Worm (Caenorhabditis elegans): ENCODE data around the gene K04A8.20.

- no peak for TF ChIP-seq ama-1 (optimal IDR thresholded peaks at IDR 0.05)
- TF ChIP-seq pes-1 (GFP tag; IDR thresholded peaks at IDR 0.05) = no peak
- no peak for TF ChIP-seq ets-7 (tag; optimal IDR thresholded peaks at IDR 0.05)
- TF ChIP-seq tra-4 (tag; optimal IDR thresholded peaks at IDR 0.05) = no peak
- no peak for TF ChIP-seq aly-1 (tag; optimal IDR thresholded peaks at IDR 0.05)
Observed at ce11 chrV:6565851-6566386, 16.7 kb downstream of the K04A8.20 start, which contains the start of gene K04A8.1.
